Fruit fly (Drosophila melanogaster) whole organism, embryonic: Measurements from ENCODE around the gene Wsck.
A peak's percentile ranks its signal among the peaks of the same experiment; 100 is the strongest.

Source experiments
- Aef1 ChIP-seq: fragments of 200-800 bp; sonication (Bioruptor generic); IDR thresholded peaks from 3 replicates; pipeline ENCODE4 v1.3.6; 2022; ENCODE audit warnings: missing biosample characterization, missing genetic modification characterization
- Antp ChIP-seq: fragments of 200-800 bp; sonication (Bioruptor generic); optimal IDR thresholded peaks from 3 replicates; lab custom pipeline; 2016; ENCODE audit warnings: missing biosample characterization, missing genetic modification characterization
- Bgb ChIP-seq: fragments of 200-800 bp; sonication (Bioruptor generic); IDR thresholded peaks from 2 replicates; pipeline ENCODE4 v1.3.6; 2022; ENCODE audit warnings: missing biosample characterization, missing genetic modification characterization; ENCODE audit not compliant: partially characterized antibody
- BtbVII ChIP-seq: fragments of 200-800 bp; sonication (Bioruptor generic); optimal IDR thresholded peaks from 3 replicates; lab custom pipeline; 2017; ENCODE audit warnings: missing biosample characterization, mild to moderate bottlenecking, missing genetic modification characterization
- CG10366 ChIP-seq: fragments of 200-800 bp; sonication (Bioruptor generic); IDR thresholded peaks from 2 replicates; pipeline ENCODE4 v1.3.6; 2022; ENCODE audit warnings: missing biosample characterization, missing genetic modification characterization
- CG12299 ChIP-seq: fragments of 200-800 bp; sonication (Bioruptor generic); optimal IDR thresholded peaks from 2 replicates; lab custom pipeline; 2018; ENCODE audit warnings: missing biosample characterization, mild to moderate bottlenecking, missing genetic modification characterization
- CG12942 ChIP-seq: fragments of 200-800 bp; sonication (Bioruptor generic); optimal IDR thresholded peaks from 3 replicates; lab custom pipeline; 2016; ENCODE audit warnings: missing biosample characterization, missing genetic modification characterization
- CG17361 ChIP-seq: fragments of 200-800 bp; sonication (Bioruptor generic); IDR thresholded peaks from 3 replicates; pipeline ENCODE4 v1.3.6; 2022; ENCODE audit warnings: missing biosample characterization, missing genetic modification characterization
- CG3281 ChIP-seq: fragments of 200-800 bp; sonication (Bioruptor generic); optimal IDR thresholded peaks from 3 replicates; lab custom pipeline; 2017; ENCODE audit warnings: missing biosample characterization, mild to moderate bottlenecking, missing genetic modification characterization
- CG33557 ChIP-seq: fragments of 200-800 bp; sonication (Bioruptor generic); optimal IDR thresholded peaks from 2 replicates; lab custom pipeline; 2019; ENCODE audit warnings: missing biosample characterization, mild to moderate bottlenecking, missing genetic modification characterization, moderate library complexity
- CG6254 ChIP-seq: fragments of 200-800 bp; sonication (Bioruptor generic); optimal IDR thresholded peaks from 3 replicates; lab custom pipeline; 2017; ENCODE audit warnings: mild to moderate bottlenecking, missing biosample characterization, missing genetic modification reagents, missing genetic modification characterization
- CG7745 ChIP-seq: fragments of 200-800 bp; sonication (Bioruptor generic); optimal IDR thresholded peaks from 2 replicates; lab custom pipeline; 2018; ENCODE audit warnings: missing biosample characterization, mild to moderate bottlenecking, missing genetic modification characterization, moderate library complexity
- CG8089 ChIP-seq: fragments of 200-800 bp; sonication (Bioruptor generic); optimal IDR thresholded peaks from 3 replicates; lab custom pipeline; 2016; ENCODE audit warnings: missing biosample characterization, missing genetic modification characterization
- CG8359 ChIP-seq: fragments of 200-800 bp; sonication (Bioruptor generic); optimal IDR thresholded peaks from 2 replicates; lab custom pipeline; 2017; ENCODE audit warnings: missing biosample characterization, mild to moderate bottlenecking, missing genetic modification characterization, borderline replicate concordance
- CG8388 ChIP-seq: fragments of 200-800 bp; sonication (Bioruptor generic); optimal IDR thresholded peaks from 2 replicates; lab custom pipeline; 2019; ENCODE audit warnings: missing biosample characterization, mild to moderate bottlenecking, missing genetic modification characterization, moderate library complexity
- CG8765 ChIP-seq: fragments of 200-800 bp; sonication (Bioruptor generic); IDR thresholded peaks from 2 replicates; pipeline ENCODE4 v1.3.6; 2022; ENCODE audit warnings: missing biosample characterization, missing genetic modification characterization
- CG9215 ChIP-seq: fragments of 200-800 bp; sonication (Bioruptor generic); IDR thresholded peaks from 2 replicates; pipeline ENCODE4 v1.3.6; 2022; ENCODE audit warnings: missing biosample characterization, missing genetic modification characterization
- Dek ChIP-seq: fragments of 200-800 bp; sonication (Bioruptor generic); optimal IDR thresholded peaks from 3 replicates; lab custom pipeline; 2019; ENCODE audit warnings: missing biosample characterization, mild to moderate bottlenecking, missing genetic modification characterization, moderate library complexity
- Dll ChIP-seq: fragments of 200-800 bp; sonication (Bioruptor generic); IDR thresholded peaks from 4 replicates; pipeline ENCODE4 v1.3.6; 2022; ENCODE audit warnings: missing biosample characterization, missing genetic modification characterization; ENCODE audit not compliant: partially characterized antibody
- Dp ChIP-seq: fragments of 200-800 bp; sonication (Bioruptor generic); optimal IDR thresholded peaks from 2 replicates; lab custom pipeline; 2018; ENCODE audit warnings: missing biosample characterization, mild to moderate bottlenecking, missing genetic modification characterization, moderate library complexity
- HHEX ChIP-seq: fragments of 200-800 bp; sonication (Bioruptor generic); optimal IDR thresholded peaks from 3 replicates; lab custom pipeline; 2017; ENCODE audit warnings: missing biosample characterization, mild to moderate bottlenecking, missing genetic modification characterization, missing genetic modification reagents
- Hmx ChIP-seq: fragments of 200-800 bp; sonication (Bioruptor generic); optimal IDR thresholded peaks from 2 replicates; lab custom pipeline; 2016; ENCODE audit warnings: missing biosample characterization, missing genetic modification characterization
- Hsf ChIP-seq: fragments of 200-800 bp; sonication (Bioruptor generic); optimal IDR thresholded peaks from 3 replicates; lab custom pipeline; 2016; ENCODE audit warnings: missing biosample characterization, missing genetic modification characterization
- Mad ChIP-seq: fragments of 200-800 bp; sonication (Bioruptor generic); optimal IDR thresholded peaks from 2 replicates; lab custom pipeline; 2016; ENCODE audit warnings: missing biosample characterization, missing genetic modification characterization
- Nf-YB ChIP-seq: fragments of 200-800 bp; sonication (Bioruptor generic); optimal IDR thresholded peaks from 3 replicates; lab custom pipeline; 2019; ENCODE audit warnings: missing biosample characterization, mild to moderate bottlenecking, missing genetic modification characterization, moderate library complexity
- Trl ChIP-seq, 3 experiments: fragments of >200 bp in 2 of 3; fragments of 200-800 bp in 1 of 3; sonication (Bioruptor generic) in 1 of 3; optimal IDR thresholded peaks; 2 replicates in 1 of 3; 3 replicates in 2 of 3; lab custom pipeline; 2016 to 2017; ENCODE audit warnings: missing biosample characterization in 1 of 3, missing genetic modification characterization in 1 of 3
- ap ChIP-seq: fragments of 200-800 bp; sonication (Bioruptor generic); IDR thresholded peaks from 2 replicates; pipeline ENCODE4 v1.3.6; 2022; ENCODE audit warnings: missing biosample characterization, missing genetic modification characterization
- br ChIP-seq: fragments of >200 bp; optimal IDR thresholded peaks from 2 replicates; lab custom pipeline; 2017
- corto ChIP-seq: fragments of 200-800 bp; sonication (Bioruptor generic); optimal IDR thresholded peaks from 2 replicates; lab custom pipeline; 2016; ENCODE audit warnings: missing biosample characterization, mild to moderate bottlenecking, missing genetic modification characterization, moderate library complexity
- da ChIP-seq: fragments of 200-800 bp; sonication (Bioruptor generic); optimal IDR thresholded peaks from 2 replicates; lab custom pipeline; 2016; ENCODE audit warnings: missing biosample characterization, missing genetic modification characterization
- dimm ChIP-seq: fragments of 200-800 bp; sonication (Bioruptor generic); IDR thresholded peaks from 2 replicates; pipeline ENCODE4 v1.3.6; 2022; ENCODE audit warnings: missing biosample characterization, missing genetic modification characterization
- emc ChIP-seq: fragments of 200-800 bp; sonication (Bioruptor generic); optimal IDR thresholded peaks from 2 replicates; lab custom pipeline; 2016; ENCODE audit warnings: missing biosample characterization, missing genetic modification characterization
- fd96Cb ChIP-seq: fragments of 200-800 bp; sonication (Bioruptor generic); optimal IDR thresholded peaks from 2 replicates; lab custom pipeline; 2018; ENCODE audit warnings: missing biosample characterization, mild to moderate bottlenecking, missing genetic modification characterization, moderate library complexity
- ftz-f1 ChIP-seq: fragments of 200-800 bp; sonication (Bioruptor generic); optimal IDR thresholded peaks from 2 replicates; lab custom pipeline; 2016; ENCODE audit warnings: missing biosample characterization, missing genetic modification characterization
- gfzf ChIP-seq: fragments of 200-800 bp; sonication (Bioruptor generic); optimal IDR thresholded peaks from 2 replicates; lab custom pipeline; 2016; ENCODE audit warnings: missing biosample characterization, mild to moderate bottlenecking, missing genetic modification characterization, moderate library complexity
- gro ChIP-seq: fragments of 200-800 bp; sonication (Bioruptor generic); optimal IDR thresholded peaks from 2 replicates; lab custom pipeline; 2016; ENCODE audit warnings: missing biosample characterization, missing genetic modification characterization
- insv ChIP-seq, 2 experiments: fragments of 200-800 bp; sonication (Bioruptor generic); optimal IDR thresholded peaks; 3 replicates each; lab custom pipeline; 2016 to 2018; ENCODE audit warnings: missing biosample characterization in 2 of 2, missing genetic modification characterization in 2 of 2
- kay ChIP-seq: fragments of 200-800 bp; sonication (Bioruptor generic); optimal IDR thresholded peaks from 2 replicates; lab custom pipeline; 2016; ENCODE audit warnings: missing biosample characterization, missing genetic modification characterization
- lov ChIP-seq, 2 experiments: fragments of 200-800 bp in 1 of 2; fragments of >200 bp in 1 of 2; sonication (Bioruptor generic) in 1 of 2; IDR thresholded peaks in 1 of 2; optimal IDR thresholded peaks in 1 of 2; 2 replicates in 1 of 2; 3 replicates in 1 of 2; pipeline versions ENCODE4 v1.3.6 to Lab custom; 2017 to 2022; ENCODE audit warnings: missing biosample characterization in 1 of 2, missing genetic modification characterization in 1 of 2
- luna ChIP-seq: fragments of 200-800 bp; sonication (Bioruptor generic); optimal IDR thresholded peaks from 2 replicates; lab custom pipeline; 2016; ENCODE audit warnings: missing biosample characterization, missing genetic modification characterization
- nerfin-2 ChIP-seq: fragments of 200-800 bp; sonication (Bioruptor generic); IDR thresholded peaks from 2 replicates; pipeline ENCODE4 v1.3.6; 2022; ENCODE audit warnings: missing biosample characterization, missing genetic modification characterization; ENCODE audit not compliant: partially characterized antibody
- org-1 ChIP-seq: fragments of 200-800 bp; sonication (Bioruptor generic); optimal IDR thresholded peaks from 2 replicates; lab custom pipeline; 2017; ENCODE audit warnings: missing biosample characterization, missing genetic modification characterization
- pnt ChIP-seq: fragments of 200-800 bp; sonication (Bioruptor generic); optimal IDR thresholded peaks from 3 replicates; lab custom pipeline; 2016; ENCODE audit warnings: missing biosample characterization, missing genetic modification characterization
- pros ChIP-seq: fragments of 200-800 bp; sonication (Bioruptor generic); optimal IDR thresholded peaks from 3 replicates; lab custom pipeline; 2019; ENCODE audit warnings: missing biosample characterization, mild to moderate bottlenecking, missing genetic modification characterization, moderate library complexity
- schlank ChIP-seq: fragments of 200-800 bp; sonication (Bioruptor generic); optimal IDR thresholded peaks from 2 replicates; lab custom pipeline; 2018; ENCODE audit warnings: missing biosample characterization, mild to moderate bottlenecking, missing genetic modification characterization
- so ChIP-seq: fragments of 200-800 bp; sonication (Bioruptor generic); IDR thresholded peaks from 3 replicates; pipeline ENCODE4 v1.3.6; 2022; ENCODE audit warnings: missing biosample characterization, missing genetic modification characterization
- unc-4 ChIP-seq: fragments of 200-800 bp; sonication (Bioruptor generic); IDR thresholded peaks from 2 replicates; pipeline ENCODE4 v1.3.6; 2022; ENCODE audit warnings: missing biosample characterization, missing genetic modification characterization; ENCODE audit not compliant: partially characterized antibody
- wek ChIP-seq: fragments of 200-800 bp; sonication (Bioruptor generic); optimal IDR thresholded peaks from 3 replicates; lab custom pipeline; 2018; ENCODE audit warnings: missing biosample characterization, mild to moderate bottlenecking, missing genetic modification characterization, moderate library complexity

The Wsck gene

DNA sequence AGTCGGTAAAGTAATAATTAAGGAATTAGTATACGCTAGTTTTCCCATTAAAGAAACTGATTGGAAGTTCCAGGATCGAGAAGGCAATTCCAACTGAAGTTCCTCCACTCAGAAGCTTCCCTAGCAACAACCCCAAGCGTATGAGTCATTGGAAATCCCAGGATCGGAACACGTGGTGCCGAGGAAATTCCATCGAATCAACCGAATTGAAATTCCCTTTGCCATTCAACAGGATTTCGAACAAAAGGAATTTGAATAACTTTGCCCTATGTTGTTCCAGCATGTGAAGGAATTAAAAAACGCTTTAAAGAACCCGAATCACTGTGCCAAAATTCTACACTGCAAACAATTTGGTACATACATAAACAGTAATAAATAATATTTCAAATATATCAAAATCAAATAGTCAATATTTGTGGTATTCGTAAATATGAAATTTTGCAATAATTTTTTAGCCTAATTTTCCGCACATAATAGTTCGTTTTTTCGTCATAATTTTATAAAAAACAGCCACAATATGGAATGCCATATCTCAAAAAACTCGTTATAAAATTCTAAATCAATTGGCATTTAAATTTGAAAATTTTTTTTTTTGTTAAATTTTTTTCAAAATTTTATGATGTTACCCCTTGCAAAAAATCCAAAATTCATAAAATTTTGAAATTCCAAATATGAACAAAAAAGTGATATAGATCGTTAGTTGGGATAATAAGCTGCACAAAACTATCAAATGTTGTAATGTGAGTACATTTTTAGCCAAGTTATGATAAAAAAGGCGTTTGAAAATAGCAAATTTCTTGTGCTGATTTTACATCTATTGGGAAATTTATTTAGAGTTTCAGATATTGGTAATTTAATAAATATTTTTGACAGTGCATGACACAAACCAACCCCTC, 49.6 kb downstream of the Wsck start (continued):
- TF ChIP-seq Dll: no peak
- TF ChIP-seq gro (GFP tag; lab: Kevin White, UChicago): no peak
- TF ChIP-seq corto: no peak
- TF ChIP-seq nerfin-2: no peak
- TF ChIP-seq unc-4 (GFP tag; lab: Robert Waterston, UW): no peak
- no peak for TF ChIP-seq wek
- no peak for TF ChIP-seq CG8359 (GFP tag; lab: Kevin White, UChicago)
- TF ChIP-seq lov (optimal IDR thresholded peaks at IDR 0.05; lab: Kevin White, UChicago): no peak
- TF ChIP-seq lov (GFP tag; IDR thresholded peaks at IDR 0.05; lab: Robert Waterston, UW): no peak
- TF ChIP-seq pnt (GFP tag; lab: Kevin White, UChicago): no peak
- no peak for TF ChIP-seq Mad (GFP tag; lab: Kevin White, UChicago)
- no peak for TF ChIP-seq CG8765
- peak; percentile 26 for TF ChIP-seq CG33557 (GFP tag; lab: Kevin White, UChicago)
- TF ChIP-seq CG12299 (tag; lab: Kevin White, UChicago): no peak
- no peak for TF ChIP-seq Antp
- no peak for TF ChIP-seq ftz-f1 (GFP tag; lab: Kevin White, UChicago)
- peak; percentile 10 for TF ChIP-seq CG8388 (GFP tag; lab: Kevin White, UChicago)
- peak; percentile 83; the same call in 2 of the 3 replicates for TF ChIP-seq CG17361 (GFP tag; lab: Robert Waterston, UW)
- TF ChIP-seq luna (GFP tag; lab: Kevin White, UChicago): no peak
- TF ChIP-seq fd96Cb (tag; lab: Kevin White, UChicago): peak; percentile 43
- TF ChIP-seq Hsf: no peak
- TF ChIP-seq Nf-YB (GFP tag; lab: Kevin White, UChicago): peak; percentile 28
- TF ChIP-seq CG9215 (GFP tag; lab: Robert Waterston, UW): no peak
- TF ChIP-seq Dp (GFP tag; lab: Kevin White, UChicago): no peak
- no peak for TF ChIP-seq CG8089 (GFP tag; lab: Kevin White, UChicago)
- no peak for TF ChIP-seq kay
- TF ChIP-seq schlank: no peak
- TF ChIP-seq CG10366 (GFP tag; lab: Robert Waterston, UW): no peak
- no peak for TF ChIP-seq dimm (GFP tag; lab: Robert Waterston, UW)
- no peak for TF ChIP-seq org-1
- TF ChIP-seq Dek: no peak
- TF ChIP-seq CG7745: no peak
- no peak; the same call in 1 of the 2 replicates for TF ChIP-seq Bgb (GFP tag; lab: Robert Waterston, UW)
- peak; percentile 2 for TF ChIP-seq Hmx (GFP tag; lab: Kevin White, UChicago)
- TF ChIP-seq CG3281 (GFP tag; lab: Kevin White, UChicago): no peak
- no peak for TF ChIP-seq HHEX (GFP tag; lab: Kevin White, UChicago)
- TF ChIP-seq insv (GFP tag; optimal IDR thresholded peaks at IDR 0.05; lab: Kevin White, UChicago): peak in 1 of 2 experiments; percentile 67
- no peak for TF ChIP-seq BtbVII (GFP tag; lab: Kevin White, UChicago)
- TF ChIP-seq da (GFP tag; lab: Kevin White, UChicago): no peak
- no peak for TF ChIP-seq emc
- TF ChIP-seq pros (GFP tag; lab: Kevin White, UChicago): peak; percentile 2
- TF ChIP-seq ap (GFP tag; lab: Robert Waterston, UW): no peak
- 0 out of 3 replicates have a peak, but pooled peaks have one; percentile 27 for TF ChIP-seq so
- TF ChIP-seq CG6254 (GFP tag; lab: Kevin White, UChicago): peak; percentile 30
- TF ChIP-seq Aef1 (GFP tag; lab: Robert Waterston, UW): no peak
- no peak for TF ChIP-seq CG12942 (GFP tag; lab: Kevin White, UChicago)
- TF ChIP-seq Trl (optimal IDR thresholded peaks at IDR 0.05; lab: Kevin White, UChicago): no peak
- no peak for TF ChIP-seq Trl (GFP tag; optimal IDR thresholded peaks at IDR 0.05; lab: Kevin White, UChicago)
- TF ChIP-seq br (lab: Kevin White, UChicago): no peak
- no peak for TF ChIP-seq gfzf (GFP tag; lab: Kevin White, UChicago)
